Worm (Caenorhabditis elegans): ENCODE measurements around the gene mrps-11.

mrps-11 gene

DNA sequence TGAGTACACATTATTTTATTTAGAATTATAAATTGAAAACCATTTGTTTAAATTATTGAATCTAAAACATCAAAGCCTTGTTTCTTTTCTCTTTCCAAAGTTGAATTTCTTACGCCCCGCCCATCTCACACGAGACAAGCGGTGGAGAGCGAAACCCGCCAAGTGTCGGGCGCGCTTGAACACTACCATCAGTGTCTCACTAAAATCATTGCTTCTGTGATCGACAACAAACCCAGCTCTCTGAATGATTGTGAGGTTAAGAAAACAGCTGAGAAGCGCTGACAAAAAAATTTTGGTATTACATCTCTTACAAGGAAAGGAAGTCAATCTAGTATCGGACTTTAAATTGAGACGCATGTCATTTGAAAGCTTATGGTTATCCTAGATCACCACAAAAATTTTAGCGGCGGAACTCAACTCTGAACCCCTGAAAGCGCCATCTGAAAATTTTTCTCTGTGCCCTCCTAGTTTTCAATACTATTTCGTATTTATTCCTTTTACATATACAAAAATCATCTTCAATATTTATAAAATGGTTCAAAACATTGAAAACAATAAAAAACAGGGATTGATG lies 3.3 kb downstream of the mrps-11 start (continued):
- peak; percentile 97 for TF ChIP-seq snpc-1.3 (tag; optimal IDR thresholded peaks at IDR 0.05; ENCODE audit: insufficient read depth)
- TF ChIP-seq mxl-1 (tag; optimal IDR thresholded peaks at IDR 0.05): no peak
- TF ChIP-seq sea-2 (GFP tag; IDR thresholded peaks at IDR 0.05): no peak
- TF ChIP-seq madf-6 (GFP tag; IDR thresholded peaks at IDR 0.05): peak; percentile 89
- no peak for TF ChIP-seq ztf-6 (GFP tag; IDR thresholded peaks at IDR 0.05)
- no peak for TF ChIP-seq aptf-3 (GFP tag; IDR thresholded peaks at IDR 0.05)
- 0 out of 2 replicates have a peak, but pooled peaks have one; percentile 9 for TF ChIP-seq C17E4.6 (GFP tag; IDR thresholded peaks at IDR 0.05)
- TF ChIP-seq ama-1 (optimal IDR thresholded peaks at IDR 0.05): peak; percentile 35
- TF ChIP-seq ama-1 (GFP tag; optimal IDR thresholded peaks at IDR 0.05): no peak
- TF ChIP-seq snpc-4 (GFP tag; optimal IDR thresholded peaks at IDR 0.05): peak; percentile 100
- peak; percentile 99 to 100 (median 100) for TF ChIP-seq snpc-4 (tag; optimal IDR thresholded peaks at IDR 0.05)
- peak; percentile 94 for TF ChIP-seq dox-1 (GFP tag; IDR thresholded peaks at IDR 0.05)
- peak; percentile 87 for TF ChIP-seq ztf-18 (tag; optimal IDR thresholded peaks at IDR 0.05)
- TF ChIP-seq let-526 (GFP tag; IDR thresholded peaks at IDR 0.05): no peak
- TF ChIP-seq F49E8.2 (tag; optimal IDR thresholded peaks at IDR 0.05; ENCODE audit: insufficient read depth): peak; percentile 85
- TF ChIP-seq Y79H2A.3 (GFP tag; conservative IDR thresholded peaks at IDR 0.05): no peak
- no peak for TF ChIP-seq lag-1 (GFP tag; IDR thresholded peaks at IDR 0.05)
- no peak for TF ChIP-seq attf-5 (GFP tag; optimal IDR thresholded peaks at IDR 0.05)
- TF ChIP-seq lin-26 (GFP tag; IDR thresholded peaks at IDR 0.05): no peak
- no peak for TF ChIP-seq sdz-38 (tag; optimal IDR thresholded peaks at IDR 0.05)
- peak; percentile 97 for TF ChIP-seq D2030.7 (GFP tag; IDR thresholded peaks at IDR 0.05)
- 0 out of 2 replicates have a peak, but pooled peaks have one; percentile 85 for TF ChIP-seq F39B2.1 (GFP tag; IDR thresholded peaks at IDR 0.05)
- TF ChIP-seq chd-7 (tag; optimal IDR thresholded peaks at IDR 0.05): no peak
- no peak for TF ChIP-seq dpff-1 (tag; optimal IDR thresholded peaks at IDR 0.05)
- TF ChIP-seq cebp-2 (GFP tag; IDR thresholded peaks at IDR 0.05): 0 out of 2 replicates have a peak, but pooled peaks have one; percentile 45
- TF ChIP-seq ceh-100 (GFP tag; IDR thresholded peaks at IDR 0.05): peak; percentile 71
- no peak for TF ChIP-seq ztf-25 (GFP tag; IDR thresholded peaks at IDR 0.05)
- no peak for TF ChIP-seq athp-1 (tag; optimal IDR thresholded peaks at IDR 0.05)
- peak; percentile 87 for TF ChIP-seq nfyb-1 (GFP tag; IDR thresholded peaks at IDR 0.05)
- TF ChIP-seq tbp1 (GFP tag; optimal IDR thresholded peaks at IDR 0.05): peak; percentile 82
- 0 out of 2 replicates have a peak, but pooled peaks have one; percentile 13 for TF ChIP-seq ceh-91 (GFP tag; IDR thresholded peaks at IDR 0.05)
- no peak for TF ChIP-seq nhr-179 (tag; optimal IDR thresholded peaks at IDR 0.05)
- TF ChIP-seq egl-18 (GFP tag; IDR thresholded peaks at IDR 0.05): no peak
- TF ChIP-seq attf-3 (GFP tag; conservative IDR thresholded peaks at IDR 0.05): peak; percentile 75
- 0 out of 2 replicates have a peak, but pooled peaks have one; percentile 29 for TF ChIP-seq bed-2 (GFP tag; IDR thresholded peaks at IDR 0.05)
- TF ChIP-seq hmg-20 (GFP tag; IDR thresholded peaks at IDR 0.05): peak; percentile 56; the same call in 1 of the 2 replicates
- no peak for TF ChIP-seq ceh-27 (GFP tag; optimal IDR thresholded peaks at IDR 0.05)
- TF ChIP-seq nhr-90 (tag; optimal IDR thresholded peaks at IDR 0.05): no peak
- no peak for TF ChIP-seq dpl-1 (GFP tag; optimal IDR thresholded peaks at IDR 0.05)
- TF ChIP-seq lsl-1 (GFP tag; optimal IDR thresholded peaks at IDR 0.05): peak; percentile 70
- peak; percentile 93 for TF ChIP-seq ekl-4 (GFP tag; IDR thresholded peaks at IDR 0.05)
- TF ChIP-seq somi-1 (GFP tag; optimal IDR thresholded peaks at IDR 0.05): no peak
- peak; percentile 75 for TF ChIP-seq tlf-1 (GFP tag; optimal IDR thresholded peaks at IDR 0.05)
- TF ChIP-seq pbrm-1 (GFP tag; IDR thresholded peaks at IDR 0.05): peak; percentile 99
- no peak for TF ChIP-seq ztf-3 (GFP tag; optimal IDR thresholded peaks at IDR 0.05)
- TF ChIP-seq ZK185.1 (tag; optimal IDR thresholded peaks at IDR 0.05; ENCODE audit: poor library complexity, severe bottlenecking): peak; percentile 79
- TF ChIP-seq repo-1 (tag; optimal IDR thresholded peaks at IDR 0.05): peak; percentile 79
- TF ChIP-seq atf-7 (tag; optimal IDR thresholded peaks at IDR 0.05): peak; percentile 10
- no peak for TF ChIP-seq ceh-40 (GFP tag; IDR thresholded peaks at IDR 0.05)
